Worm (Caenorhabditis elegans) whole organism, mixed stage, embryonic: Measurements from ENCODE around the gene K09C4.5.
A peak's percentile ranks its signal among the peaks of the same experiment; 100 is the strongest.

Source experiments
- bed-3 ChIP-seq: fragments of 200-800 bp; sonication (Bioruptor generic); optimal IDR thresholded peaks from 3 replicates; lab custom pipeline; 2018; ENCODE audit warnings: mild to moderate bottlenecking, missing genetic modification characterization, moderate library complexity, missing compliant biosample characterization
- blmp-1 ChIP-seq: fragments of 150-350 bp; optimal IDR thresholded peaks from 2 replicates; lab custom pipeline; 2014; ENCODE audit warnings: missing biosample characterization, missing genetic modification characterization
- ceh-39 ChIP-seq: fragments of 150-350 bp; optimal IDR thresholded peaks from 2 replicates; lab custom pipeline; 2014; ENCODE audit warnings: missing biosample characterization, missing genetic modification characterization
- ceh-43 ChIP-seq: fragments of 200-800 bp; sonication (Bioruptor generic); optimal IDR thresholded peaks from 2 replicates; lab custom pipeline; 2018; ENCODE audit warnings: mild to moderate bottlenecking, missing genetic modification characterization, moderate library complexity, missing compliant biosample characterization
- ceh-83 ChIP-seq: fragments of 200-800 bp; sonication (Bioruptor generic); optimal IDR thresholded peaks from 2 replicates; lab custom pipeline; 2018; ENCODE audit warnings: mild to moderate bottlenecking, missing genetic modification characterization, missing compliant biosample characterization
- ces-1 ChIP-seq: fragments of 150-350 bp; optimal IDR thresholded peaks from 2 replicates; lab custom pipeline; 2014; ENCODE audit warnings: missing biosample characterization, missing genetic modification reagents, missing genetic modification characterization
- drap-1 ChIP-seq: fragments of 200-800 bp; sonication (Bioruptor generic); optimal IDR thresholded peaks from 3 replicates; lab custom pipeline; 2018; ENCODE audit warnings: mild to moderate bottlenecking, missing genetic modification characterization, missing compliant biosample characterization
- elt-1 ChIP-seq: sonication (generic microtip); optimal IDR thresholded peaks from 2 replicates; lab custom pipeline; 2017; ENCODE audit warnings: missing genetic modification characterization, mild to moderate bottlenecking, missing compliant biosample characterization, antibody characterized with exemption, moderate library complexity, borderline replicate concordance; ENCODE audit not compliant: insufficient read depth
- elt-3 ChIP-seq: fragments of 150-350 bp; optimal IDR thresholded peaks from 2 replicates; lab custom pipeline; 2014; ENCODE audit warnings: missing biosample characterization, missing genetic modification characterization
- flh-1 ChIP-seq: fragments of 200-800 bp; sonication (Bioruptor generic); optimal IDR thresholded peaks from 2 replicates; lab custom pipeline; 2018; ENCODE audit warnings: mild to moderate bottlenecking, missing genetic modification characterization, moderate library complexity, missing compliant biosample characterization
- hlh-1 ChIP-seq: fragments of 150-350 bp; optimal IDR thresholded peaks from 2 replicates; lab custom pipeline; 2014; ENCODE audit warnings: missing biosample characterization, missing genetic modification reagents, missing genetic modification characterization
- lin-13 ChIP-seq: fragments of 150-350 bp; optimal IDR thresholded peaks from 2 replicates; lab custom pipeline; 2014; ENCODE audit warnings: missing biosample characterization, missing genetic modification characterization
- lin-32 ChIP-seq: fragments of 200-800 bp; sonication (Bioruptor generic); optimal IDR thresholded peaks from 2 replicates; lab custom pipeline; 2018; ENCODE audit warnings: mild to moderate bottlenecking, missing genetic modification characterization, missing compliant biosample characterization
- lsy-2 ChIP-seq: fragments of 150-350 bp; optimal IDR thresholded peaks from 2 replicates; lab custom pipeline; 2014; ENCODE audit warnings: missing biosample characterization, missing genetic modification characterization
- mep-1 ChIP-seq: fragments of 150-350 bp; optimal IDR thresholded peaks from 2 replicates; lab custom pipeline; 2017; ENCODE audit warnings: missing biosample characterization, missing genetic modification reagents, missing genetic modification characterization, inconsistent platforms
- mls-2 ChIP-seq: sonication (generic microtip); optimal IDR thresholded peaks from 2 replicates; lab custom pipeline; 2016; ENCODE audit warnings: mild to moderate bottlenecking, missing genetic modification characterization, moderate library complexity, missing compliant biosample characterization
- nhr-12 ChIP-seq: fragments of 150-350 bp; optimal IDR thresholded peaks from 2 replicates; lab custom pipeline; 2014; ENCODE audit warnings: missing biosample characterization, missing genetic modification characterization
- nhr-2 ChIP-seq: fragments of 150-350 bp; optimal IDR thresholded peaks from 2 replicates; lab custom pipeline; 2014; ENCODE audit warnings: missing biosample characterization, missing genetic modification characterization
- nhr-237 ChIP-seq: fragments of 150-350 bp; optimal IDR thresholded peaks from 2 replicates; lab custom pipeline; 2014; ENCODE audit warnings: missing biosample characterization, missing genetic modification characterization
- nhr-28 ChIP-seq: fragments of 150-350 bp; optimal IDR thresholded peaks from 2 replicates; lab custom pipeline; 2014; ENCODE audit warnings: missing biosample characterization, missing genetic modification characterization
- nhr-76 ChIP-seq: sonication (generic microtip); optimal IDR thresholded peaks from 2 replicates; lab custom pipeline; 2017; ENCODE audit warnings: missing biosample characterization, missing genetic modification characterization
- pha-4 ChIP-seq: fragments of 150-350 bp; optimal IDR thresholded peaks from 2 replicates; lab custom pipeline; 2018; ENCODE audit warnings: missing biosample characterization, missing genetic modification reagents, missing genetic modification characterization
- sem-2 ChIP-seq: fragments of 200-800 bp; sonication (Bioruptor generic); optimal IDR thresholded peaks from 2 replicates; lab custom pipeline; 2018; ENCODE audit warnings: mild to moderate bottlenecking, missing genetic modification characterization, missing compliant biosample characterization
- snpc-4 ChIP-seq: fragments of 150-350 bp; optimal IDR thresholded peaks from 2 replicates; lab custom pipeline; 2014; ENCODE audit warnings: missing biosample characterization, missing genetic modification characterization
- sptf-1 ChIP-seq: sonication (generic microtip); optimal IDR thresholded peaks from 2 replicates; lab custom pipeline; 2017; ENCODE audit warnings: mild to moderate bottlenecking, missing genetic modification characterization, moderate library complexity, missing compliant biosample characterization
- tbx-8 ChIP-seq: fragments of 200-800 bp; sonication (Bioruptor generic); optimal IDR thresholded peaks from 2 replicates; lab custom pipeline; 2018; ENCODE audit warnings: mild to moderate bottlenecking, missing genetic modification characterization, moderate library complexity, missing compliant biosample characterization
- unc-120 ChIP-seq: sonication (generic microtip); optimal IDR thresholded peaks from 2 replicates; lab custom pipeline; 2017; ENCODE audit warnings: missing genetic modification characterization, missing compliant biosample characterization; ENCODE audit not compliant: poor library complexity, severe bottlenecking
- unc-39 ChIP-seq: fragments of 150-350 bp; optimal IDR thresholded peaks from 2 replicates; lab custom pipeline; 2014; ENCODE audit warnings: missing biosample characterization, missing genetic modification characterization
- zip-8 ChIP-seq: fragments of 150-350 bp; optimal IDR thresholded peaks from 2 replicates; lab custom pipeline; 2014; ENCODE audit warnings: missing biosample characterization, missing genetic modification characterization
- ztf-11 ChIP-seq: fragments of 150-350 bp; optimal IDR thresholded peaks from 2 replicates; lab custom pipeline; 2014; ENCODE audit warnings: missing biosample characterization, missing genetic modification characterization

K09C4.5 gene

ce11 chrX:3282306-3282705 is at the start of gene K09C4.5:
TSS of gene K09C4.5 (plus strand) at chrX:3282631.
- TF ChIP-seq nhr-2 (tag; lab: Kevin White, UChicago) (no peak), sptf-1 (tag; lab: Kevin White, UChicago) (no peak), ces-1 (GFP tag; lab: Kevin White, UChicago) (no peak), ztf-11 (no peak), tbx-8 (GFP tag; lab: Kevin White, UChicago) (no peak), pha-4 (tag; lab: Kevin White, UChicago) (no peak), elt-1 (no peak), nhr-28 (no peak)

- no peak for TF ChIP-seq mep-1 (tag; lab: Kevin White, UChicago)
- no peak for TF ChIP-seq unc-39 (tag; lab: Kevin White, UChicago)
- TF ChIP-seq tbx-8 (GFP tag; lab: Kevin White, UChicago) = no peak
- no peak for TF ChIP-seq bed-3 (GFP tag; lab: Kevin White, UChicago)
- TF ChIP-seq, all 35 proteins: peak for 0
Measured at ce11 chrX:3235358-3235816, 47.0 kb upstream of the K09C4.5 start, which contains the start of gene F28B4.3. TSS of gene F28B4.3 (minus strand) at chrX:3235408.

- TF ChIP-seq flh-1 (GFP tag; lab: Kevin White, UChicago) (no peak), lsy-2 (tag; lab: Kevin White, UChicago) (no peak), ceh-39 (tag; lab: Kevin White, UChicago) (no peak), unc-39 (tag; lab: Kevin White, UChicago) (no peak), elt-1 (no peak), mep-1 (tag; lab: Kevin White, UChicago) (no peak)
Measured at ce11 chrX:3243614-3244013, 38.8 kb upstream of the K09C4.5 start, which contains the start of gene irg-7. TSS of gene irg-7 (minus strand) at chrX:3243636.

- TF ChIP-seq nhr-237 (tag; lab: Kevin White, UChicago) = no peak
- no peak for TF ChIP-seq unc-39 (tag; lab: Kevin White, UChicago)
- TF ChIP-seq hlh-1 (tag; lab: Kevin White, UChicago) = no peak
- no peak for TF ChIP-seq nhr-12 (tag; lab: Kevin White, UChicago)
- no peak for TF ChIP-seq nhr-76 (tag; lab: Kevin White, UChicago)
- TF ChIP-seq elt-3 (tag; lab: Kevin White, UChicago) = no peak
- TF ChIP-seq, all 35 proteins: peak for 0
Measured at ce11 chrX:3244402-3244801, 38.0 kb upstream of the K09C4.5 start.

- no peak for TF ChIP-seq unc-120
- no peak for TF ChIP-seq nhr-28
- no peak for TF ChIP-seq nhr-76 (tag; lab: Kevin White, UChicago)
- no peak for TF ChIP-seq bed-3 (GFP tag; lab: Kevin White, UChicago)
- no peak for TF ChIP-seq tbx-8 (GFP tag; lab: Kevin White, UChicago)
- no peak for TF ChIP-seq ceh-39 (tag; lab: Kevin White, UChicago)
- no peak for TF ChIP-seq ceh-83 (GFP tag; lab: Kevin White, UChicago)
- TF ChIP-seq mls-2 = no peak
- TF ChIP-seq snpc-4 (tag; lab: Kevin White, UChicago) = no peak
- no peak for TF ChIP-seq nhr-12 (tag; lab: Kevin White, UChicago)
- no peak for TF ChIP-seq ztf-11
- TF ChIP-seq drap-1 (GFP tag; lab: Kevin White, UChicago) = no peak
- no peak for TF ChIP-seq flh-1 (GFP tag; lab: Kevin White, UChicago)
- peak; percentile 39 for TF ChIP-seq lin-13 (tag; lab: Kevin White, UChicago)
- TF ChIP-seq pha-4 (tag; lab: Kevin White, UChicago) = peak; percentile 61
- TF ChIP-seq hlh-1 (tag; lab: Kevin White, UChicago) = peak; percentile 99
Measured at ce11 chrX:3245812-3246211, 36.6 kb upstream of the K09C4.5 start, which contains the start of gene F40F4.7. TSS of gene F40F4.7 (minus strand) at chrX:3245933.

ce11 chrX:3247768-3248167 is 34.7 kb upstream of the K09C4.5 start:
- TF ChIP-seq sem-2 (GFP tag; lab: Kevin White, UChicago) (no peak), nhr-76 (tag; lab: Kevin White, UChicago) (no peak), unc-39 (tag; lab: Kevin White, UChicago) (no peak), mep-1 (tag; lab: Kevin White, UChicago) (no peak), nhr-28 (no peak), ces-1 (GFP tag; lab: Kevin White, UChicago) (no peak), pha-4 (tag; lab: Kevin White, UChicago) (no peak), drap-1 (GFP tag; lab: Kevin White, UChicago) (no peak), zip-8 (no peak), nhr-2 (tag; lab: Kevin White, UChicago) (no peak), bed-3 (GFP tag; lab: Kevin White, UChicago) (no peak), lsy-2 (tag; lab: Kevin White, UChicago) (no peak), mls-2 (no peak), lin-32 (GFP tag; lab: Kevin White, UChicago) (no peak), elt-1 (no peak), blmp-1 (tag; lab: Kevin White, UChicago) (no peak), hlh-1 (tag; lab: Kevin White, UChicago) (no peak), elt-3 (tag; lab: Kevin White, UChicago) (no peak), ceh-43 (no peak)
